Fruit fly (Drosophila melanogaster) whole organism, pupa: Measurements from ENCODE around the gene Sec10.

Source experiments
- CG10348 ChIP-seq: fragments of 200-800 bp; sonication (Bioruptor generic); IDR thresholded peaks from 2 replicates; pipeline ENCODE4 v1.3.6; 2022; ENCODE audit warnings: missing biosample characterization, missing genetic modification characterization
- CG12605 ChIP-seq: fragments of 200-800 bp; sonication (Bioruptor generic); IDR thresholded peaks from 2 replicates; pipeline ENCODE4 v1.3.6; 2022; ENCODE audit warnings: missing biosample characterization, missing genetic modification characterization
- CG13204 ChIP-seq: fragments of 200-800 bp; sonication (Bioruptor generic); optimal IDR thresholded peaks from 2 replicates; lab custom pipeline; 2018; ENCODE audit warnings: missing biosample characterization, mild to moderate bottlenecking, missing genetic modification characterization, moderate library complexity
- CG14655 ChIP-seq: fragments of 200-800 bp; sonication (Bioruptor generic); optimal IDR thresholded peaks from 3 replicates; lab custom pipeline; 2017; ENCODE audit warnings: mild to moderate bottlenecking, missing biosample characterization, missing genetic modification reagents, missing genetic modification characterization
- CG15710 ChIP-seq: fragments of 200-800 bp; sonication (Bioruptor generic); optimal IDR thresholded peaks from 2 replicates; lab custom pipeline; 2018; ENCODE audit warnings: missing biosample characterization, mild to moderate bottlenecking, missing genetic modification characterization, moderate library complexity
- CG17806 ChIP-seq: fragments of 200-800 bp; sonication (Bioruptor generic); optimal IDR thresholded peaks from 2 replicates; lab custom pipeline; 2018; ENCODE audit warnings: missing biosample characterization, mild to moderate bottlenecking, missing genetic modification characterization, moderate library complexity
- CG32121 ChIP-seq: fragments of 200-800 bp; sonication (Bioruptor generic); IDR thresholded peaks from 2 replicates; pipeline ENCODE4 v1.3.6; 2022; ENCODE audit warnings: missing biosample characterization, missing genetic modification characterization
- CG34367 ChIP-seq: fragments of 200-800 bp; sonication (Bioruptor generic); optimal IDR thresholded peaks from 2 replicates; lab custom pipeline; 2018; ENCODE audit warnings: missing biosample characterization, mild to moderate bottlenecking, missing genetic modification characterization
- CG4496 ChIP-seq: fragments of 200-800 bp; sonication (Bioruptor generic); IDR thresholded peaks from 3 replicates; pipeline ENCODE4 v1.3.6; 2022; ENCODE audit warnings: missing biosample characterization, missing genetic modification characterization
- CG8159 ChIP-seq: fragments of 200-800 bp; sonication (Bioruptor generic); optimal IDR thresholded peaks from 3 replicates; lab custom pipeline; 2018; ENCODE audit warnings: missing biosample characterization, mild to moderate bottlenecking, missing genetic modification characterization, moderate library complexity
- CG8301 ChIP-seq: fragments of 200-800 bp; sonication (Bioruptor generic); optimal IDR thresholded peaks from 2 replicates; lab custom pipeline; 2018; ENCODE audit warnings: missing biosample characterization, mild to moderate bottlenecking, missing genetic modification characterization
- CG9948 ChIP-seq: fragments of 200-800 bp; sonication (Bioruptor generic); optimal IDR thresholded peaks from 2 replicates; lab custom pipeline; 2018; ENCODE audit warnings: missing biosample characterization, mild to moderate bottlenecking, missing genetic modification characterization, moderate library complexity
- D1 ChIP-seq: fragments of 200-800 bp; sonication (Bioruptor generic); optimal IDR thresholded peaks from 2 replicates; lab custom pipeline; 2018; ENCODE audit warnings: missing biosample characterization, mild to moderate bottlenecking, missing genetic modification characterization, moderate library complexity
- EcR ChIP-seq: fragments of 200-800 bp; sonication (Bioruptor generic); optimal IDR thresholded peaks from 3 replicates; lab custom pipeline; 2019; ENCODE audit warnings: missing biosample characterization, missing genetic modification characterization, mild to moderate bottlenecking, moderate library complexity, missing genetic modification reagents
- Ets98B ChIP-seq: fragments of 200-800 bp; sonication (Bioruptor generic); IDR thresholded peaks from 2 replicates; pipeline ENCODE4 v1.3.6; 2022; ENCODE audit warnings: missing biosample characterization, missing genetic modification characterization
- Pif1A ChIP-seq: fragments of 200-800 bp; sonication (Bioruptor generic); optimal IDR thresholded peaks from 3 replicates; lab custom pipeline; 2016; ENCODE audit warnings: missing biosample characterization, missing genetic modification characterization
- Pif1B ChIP-seq: fragments of 200-800 bp; sonication (Bioruptor generic); optimal IDR thresholded peaks from 3 replicates; lab custom pipeline; 2016; ENCODE audit warnings: missing biosample characterization, missing genetic modification characterization
- Snoo ChIP-seq: fragments of 200-800 bp; sonication (Bioruptor generic); optimal IDR thresholded peaks from 3 replicates; lab custom pipeline; 2017; ENCODE audit warnings: missing biosample characterization, mild to moderate bottlenecking, missing genetic modification characterization, inconsistent platforms
- fd96Ca ChIP-seq: fragments of 200-800 bp; sonication (Bioruptor generic); IDR thresholded peaks from 3 replicates; pipeline ENCODE4 v1.3.6; 2022; ENCODE audit warnings: missing biosample characterization, missing genetic modification characterization
- gl ChIP-seq: fragments of 200-800 bp; sonication (Bioruptor generic); optimal IDR thresholded peaks from 2 replicates; lab custom pipeline; 2018; ENCODE audit warnings: missing biosample characterization, mild to moderate bottlenecking, missing genetic modification characterization
- rn ChIP-seq: fragments of 200-800 bp; sonication (Bioruptor generic); IDR thresholded peaks from 2 replicates; pipeline ENCODE4 v1.3.6; 2022; ENCODE audit warnings: missing biosample characterization, missing genetic modification characterization

Gene Sec10

DNA sequence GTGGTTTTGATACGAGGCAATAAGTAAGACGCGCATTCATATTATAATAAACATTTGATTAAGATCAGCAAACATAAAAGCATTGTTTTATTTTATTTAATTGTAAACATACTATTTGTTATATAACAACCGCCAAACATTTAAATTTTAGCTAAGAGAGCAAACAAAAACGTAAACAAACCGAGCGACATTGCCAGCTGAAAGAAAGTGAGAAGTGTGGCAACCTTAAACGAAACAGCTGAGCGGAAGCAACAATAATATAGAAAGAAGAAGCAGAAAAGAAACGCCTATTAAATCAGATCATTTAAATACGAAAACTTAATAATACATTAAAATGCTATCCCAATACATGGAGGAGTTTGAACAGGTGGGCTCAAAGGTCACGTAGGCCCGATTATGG is at the start of gene Sec10:
Sec10 (plus strand) TSS at position 252 of the 400 bp plus-strand sequence.
- TF ChIP-seq CG34367 (tag; lab: Kevin White, UChicago), result peak; percentile 4
- TF ChIP-seq EcR (GFP tag; lab: Kevin White, UChicago), result no peak

DNA sequence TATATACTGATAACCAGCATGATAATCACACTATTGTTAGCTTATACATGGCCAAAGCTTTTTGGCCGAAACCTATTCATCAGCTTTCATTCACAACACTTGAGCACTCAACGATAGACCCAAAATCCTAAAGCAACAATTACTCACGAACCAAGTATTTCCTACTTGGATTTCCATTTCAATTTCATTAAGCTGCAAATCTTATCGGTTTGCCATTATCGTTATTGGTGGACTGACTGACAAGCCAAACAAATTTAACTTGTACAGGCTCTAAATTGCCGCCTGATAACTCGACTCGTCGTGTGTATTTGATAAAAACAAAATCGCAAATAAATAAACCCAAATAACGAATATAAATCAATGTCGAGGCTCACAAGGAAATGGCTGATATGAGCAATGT is 49.7 kb upstream of the Sec10 start:
- TF ChIP-seq CG13204 (GFP tag; lab: Kevin White, UChicago), result no peak
- no peak for TF ChIP-seq CG15710 (tag; lab: Kevin White, UChicago)

DNA sequence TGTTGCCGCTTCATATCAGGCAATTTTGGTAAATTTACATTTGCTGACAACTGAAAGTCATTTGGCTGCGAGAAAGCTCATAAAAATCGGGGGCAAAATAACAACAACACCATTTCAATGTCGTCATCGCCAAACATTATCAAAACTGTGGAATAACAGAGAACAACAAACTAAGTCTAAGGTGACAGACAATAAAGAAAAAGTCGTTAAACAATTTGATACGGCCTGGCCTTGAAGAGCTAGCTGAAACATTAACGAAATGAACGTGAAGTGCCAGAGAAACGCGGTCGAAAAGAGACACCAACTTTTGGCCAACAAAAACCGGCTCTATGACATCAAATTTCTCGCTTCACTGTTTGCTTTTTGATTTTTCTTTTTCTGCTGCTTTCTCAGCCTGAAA is 44.5 kb upstream of the Sec10 start:
- TF ChIP-seq CG12605 (GFP tag; lab: Robert Waterston, UW) (no peak), Ets98B (GFP tag; lab: Robert Waterston, UW) (no peak), Snoo (tag; lab: Kevin White, UChicago) (no peak), CG14655 (GFP tag; lab: Kevin White, UChicago) (no peak)

DNA sequence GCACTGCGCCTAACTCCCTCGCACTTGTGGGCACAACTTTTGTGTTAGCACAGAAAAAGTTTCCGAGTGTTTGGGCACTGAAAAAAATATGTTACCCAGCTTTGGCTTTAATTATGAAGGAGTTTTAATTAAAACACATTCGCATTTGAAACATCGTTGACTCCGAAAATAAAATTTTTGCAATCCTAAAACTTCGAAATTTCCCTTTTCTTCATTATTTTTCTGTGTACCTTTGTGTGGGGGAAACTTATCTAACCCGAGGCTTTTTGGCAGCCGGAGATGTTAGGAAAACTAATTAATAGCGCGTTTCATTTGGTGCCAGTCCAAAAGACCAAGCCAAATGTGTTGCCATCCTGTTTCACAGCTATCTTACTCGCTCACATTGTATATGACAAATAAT is 43.0 kb upstream of the Sec10 start:
- TF ChIP-seq Pif1A (GFP tag; lab: Kevin White, UChicago) (no peak), rn (GFP tag; lab: Robert Waterston, UW) (no peak), CG9948 (no peak), CG34367 (tag; lab: Kevin White, UChicago) (no peak), CG4496 (peak; percentile 13; the same call in 1 of the 3 replicates), CG8159 (tag; lab: Kevin White, UChicago) (no peak), CG13204 (GFP tag; lab: Kevin White, UChicago) (no peak)
- TF ChIP-seq, all 21 proteins: peak for 1

DNA sequence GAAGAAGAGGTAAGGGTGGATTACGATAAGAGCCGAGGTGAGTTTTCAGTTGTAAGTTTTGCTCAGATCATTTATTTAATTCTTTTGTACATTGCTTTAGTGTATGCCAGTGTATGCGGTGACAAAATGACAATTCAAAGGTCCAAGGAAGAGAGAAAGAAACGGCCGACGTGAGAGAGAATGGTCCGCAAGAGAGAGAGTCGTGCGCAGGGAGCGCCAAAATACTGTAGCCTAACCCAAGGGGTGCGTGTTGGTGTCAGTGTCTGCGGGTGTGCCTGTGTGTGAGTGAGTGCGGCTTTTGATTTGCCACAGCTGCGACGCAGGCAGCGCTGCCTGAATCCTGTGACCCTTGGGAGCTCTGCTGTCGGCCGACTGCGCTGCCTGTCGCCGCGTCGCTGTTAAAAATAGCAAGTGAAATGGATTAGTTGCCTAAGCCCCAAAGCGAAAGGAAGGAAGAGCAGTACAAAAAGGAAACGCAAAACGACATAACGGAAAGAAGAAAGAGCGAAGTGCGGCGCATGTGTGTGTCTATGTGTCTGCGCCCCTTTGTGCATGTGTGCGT is 42.0 kb upstream of the Sec10 start:
- TF ChIP-seq fd96Ca (GFP tag; lab: Robert Waterston, UW), result 0 out of 3 replicates have a peak, but pooled peaks have one; percentile 13
- no peak for TF ChIP-seq CG13204 (GFP tag; lab: Kevin White, UChicago)

DNA sequence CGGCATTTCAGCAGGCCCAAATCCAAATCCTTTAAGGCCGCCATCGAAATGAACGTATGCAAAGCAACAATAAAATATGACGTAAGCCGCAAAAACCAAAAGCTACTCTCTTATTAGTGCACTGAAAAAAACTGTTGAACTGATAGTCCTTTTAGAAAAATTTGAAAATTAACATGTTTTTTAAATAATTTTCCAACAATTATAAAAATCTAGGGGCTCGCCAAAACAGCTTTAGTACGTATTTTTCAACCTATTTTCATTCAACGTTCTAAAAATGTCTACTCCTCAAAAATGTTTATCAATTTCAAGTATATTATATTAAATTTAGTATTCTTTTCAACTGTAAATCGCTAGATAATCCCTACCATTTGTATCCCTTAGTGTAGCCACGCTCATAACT is 41.2 kb upstream of the Sec10 start:
- TF ChIP-seq CG10348 (no peak), rn (GFP tag; lab: Robert Waterston, UW) (no peak), CG34367 (tag; lab: Kevin White, UChicago) (no peak), CG14655 (GFP tag; lab: Kevin White, UChicago) (no peak), Pif1B (GFP tag; lab: Kevin White, UChicago) (no peak), EcR (GFP tag; lab: Kevin White, UChicago) (no peak), Ets98B (GFP tag; lab: Robert Waterston, UW) (no peak), CG32121 (no peak), Snoo (tag; lab: Kevin White, UChicago) (no peak), D1 (no peak), CG8301 (tag; lab: Kevin White, UChicago) (no peak), CG13204 (GFP tag; lab: Kevin White, UChicago) (no peak), Pif1A (GFP tag; lab: Kevin White, UChicago) (no peak), CG12605 (GFP tag; lab: Robert Waterston, UW) (no peak), CG4496 (no peak), fd96Ca (GFP tag; lab: Robert Waterston, UW) (no peak), gl (tag; lab: Kevin White, UChicago) (no peak), CG15710 (tag; lab: Kevin White, UChicago) (no peak), CG8159 (tag; lab: Kevin White, UChicago) (no peak)

DNA sequence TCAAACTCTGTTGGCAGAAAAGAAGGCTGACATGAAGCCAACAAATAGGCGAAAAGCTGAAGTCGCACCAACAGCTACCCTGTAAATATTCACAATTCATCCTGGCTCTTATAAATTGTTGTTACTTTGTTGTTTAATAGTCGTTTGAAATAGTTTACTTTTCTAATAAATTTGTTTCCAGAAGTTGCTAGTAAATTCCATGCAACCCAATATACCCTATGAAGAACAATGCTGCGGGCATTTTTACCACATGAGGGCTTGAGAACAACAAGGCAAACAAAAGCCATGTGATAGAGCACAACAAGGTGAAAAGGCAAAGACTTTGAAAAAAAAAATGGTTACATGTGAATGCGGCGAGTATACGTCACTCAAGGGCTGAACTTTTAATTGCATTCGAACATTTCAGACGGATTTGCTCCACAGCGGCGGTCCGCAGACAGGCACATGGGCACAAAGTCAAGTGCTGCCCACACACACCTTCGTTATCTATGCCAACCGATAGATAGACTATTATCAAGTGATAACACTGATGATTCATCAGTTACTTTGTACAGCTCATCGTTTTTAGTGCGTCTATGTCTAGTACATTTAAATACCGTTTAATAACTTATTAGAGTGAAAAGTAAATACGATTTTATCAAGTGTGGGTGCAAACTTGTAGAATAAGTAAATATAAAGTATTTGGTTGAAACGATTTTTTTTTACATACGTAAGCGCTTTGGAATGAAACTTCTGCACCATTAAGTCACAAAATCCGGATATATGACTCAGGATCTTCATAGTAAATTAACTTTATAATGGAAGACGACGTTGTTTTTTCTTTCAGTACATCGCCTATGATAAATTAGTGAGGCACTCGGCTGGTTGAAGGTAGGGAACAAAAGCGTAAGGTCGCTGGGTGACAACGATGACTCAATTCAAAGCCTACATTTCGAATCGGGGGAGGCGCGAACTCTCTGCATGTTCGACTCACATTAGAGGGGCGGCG is 35.3 kb upstream of the Sec10 start:
- TF ChIP-seq Pif1B (GFP tag; lab: Kevin White, UChicago) (peak; percentile 58), CG9948 (peak; percentile 59), D1 (no peak), CG8301 (tag; lab: Kevin White, UChicago) (peak; percentile 70), CG34367 (tag; lab: Kevin White, UChicago) (peak; percentile 48), Snoo (tag; lab: Kevin White, UChicago) (peak; percentile 38), rn (GFP tag; lab: Robert Waterston, UW) (0 out of 2 replicates have a peak, but pooled peaks have one; percentile 41), CG17806 (tag; lab: Kevin White, UChicago) (peak; percentile 55), EcR (GFP tag; lab: Kevin White, UChicago) (peak; percentile 47), CG8159 (tag; lab: Kevin White, UChicago) (peak; percentile 58), CG13204 (GFP tag; lab: Kevin White, UChicago) (no peak), CG15710 (tag; lab: Kevin White, UChicago) (peak; percentile 62), Pif1A (GFP tag; lab: Kevin White, UChicago) (peak; percentile 76), gl (tag; lab: Kevin White, UChicago) (peak; percentile 28), CG4496 (peak; percentile 75), Ets98B (GFP tag; lab: Robert Waterston, UW) (peak; percentile 81), CG14655 (GFP tag; lab: Kevin White, UChicago) (peak; percentile 74), CG10348 (no peak), fd96Ca (GFP tag; lab: Robert Waterston, UW) (peak; percentile 85), CG12605 (GFP tag; lab: Robert Waterston, UW) (peak; percentile 76), CG32121 (peak; percentile 79; the same call in 1 of the 2 replicates)
